Worm (Caenorhabditis elegans): ENCODE data around the gene C08F8.15.
A peak's percentile ranks its signal among the peaks of the same experiment; 100 is the strongest.

The C08F8.15 gene

DNA sequence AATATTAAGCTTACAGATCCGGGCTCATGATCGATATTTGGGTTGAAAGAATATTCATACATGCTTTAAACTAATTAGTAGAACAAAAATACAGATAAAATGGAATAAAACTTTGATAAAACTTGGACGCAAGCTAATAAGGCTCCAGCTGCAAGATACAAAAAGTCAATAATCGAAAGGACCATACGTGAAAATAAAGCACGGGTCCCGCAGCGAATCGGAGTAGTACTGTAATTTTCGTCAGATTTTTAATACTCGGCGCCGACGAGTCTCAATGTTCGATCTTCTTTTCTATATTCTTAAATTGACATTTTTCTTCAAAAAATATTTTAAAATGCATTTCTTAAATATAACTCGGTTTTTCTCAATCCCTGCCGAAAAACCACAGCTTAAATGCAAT, 35.9 kb downstream of the C08F8.15 start, which contains the start of gene spo-11 (continued):
- no peak for TF ChIP-seq rec-8 (tag; optimal IDR thresholded peaks at IDR 0.05)
- TF ChIP-seq him-1 (tag; optimal IDR thresholded peaks at IDR 0.05), result no peak
- TF ChIP-seq lin-26 (GFP tag; IDR thresholded peaks at IDR 0.05), result no peak
- no peak for TF ChIP-seq ekl-4 (GFP tag; IDR thresholded peaks at IDR 0.05)
- no peak for TF ChIP-seq ama-1 (optimal IDR thresholded peaks at IDR 0.05)
- TF ChIP-seq ama-1 (GFP tag; optimal IDR thresholded peaks at IDR 0.05), result no peak
- peak; percentile 2 for TF ChIP-seq lin-54 (GFP tag; optimal IDR thresholded peaks at IDR 0.05)
- 0 out of 2 replicates have a peak, but pooled peaks have one; percentile 18 for TF ChIP-seq D2030.7 (GFP tag; IDR thresholded peaks at IDR 0.05)
- no peak for TF ChIP-seq B0336.3 (GFP tag; IDR thresholded peaks at IDR 0.05)

DNA sequence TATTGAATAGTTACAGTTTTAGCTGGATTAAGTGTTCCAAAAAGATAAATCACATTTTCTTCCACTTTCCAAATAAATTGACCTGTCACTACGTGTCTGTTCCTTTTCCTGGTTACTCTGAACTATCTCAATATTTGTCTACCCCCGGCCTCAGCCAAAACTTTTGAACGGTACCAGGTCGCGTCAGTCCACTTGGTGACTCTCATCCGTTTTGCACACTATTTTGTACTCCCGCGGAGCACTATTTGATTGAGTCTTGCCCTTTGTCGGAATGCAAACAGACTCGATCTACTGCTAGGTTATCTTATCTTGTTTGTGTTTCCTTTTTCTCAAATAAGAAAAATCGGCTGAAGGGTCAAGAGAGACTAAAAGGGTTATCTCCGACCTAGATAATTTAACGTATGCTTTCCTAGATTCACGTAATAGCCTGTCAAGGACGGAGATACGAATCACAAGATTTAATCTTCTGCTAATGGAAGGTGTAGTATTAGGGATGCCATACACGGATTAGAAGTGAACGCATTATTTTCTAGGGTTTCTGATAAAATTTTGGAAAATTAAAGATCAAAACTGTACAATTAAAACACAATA, 40.5 kb downstream of the C08F8.15 start:
- TF ChIP-seq nfyb-1 (GFP tag; IDR thresholded peaks at IDR 0.05), result no peak
- peak; percentile 5 for TF ChIP-seq ama-1 (optimal IDR thresholded peaks at IDR 0.05)
- TF ChIP-seq ama-1 (GFP tag; optimal IDR thresholded peaks at IDR 0.05), result no peak

DNA sequence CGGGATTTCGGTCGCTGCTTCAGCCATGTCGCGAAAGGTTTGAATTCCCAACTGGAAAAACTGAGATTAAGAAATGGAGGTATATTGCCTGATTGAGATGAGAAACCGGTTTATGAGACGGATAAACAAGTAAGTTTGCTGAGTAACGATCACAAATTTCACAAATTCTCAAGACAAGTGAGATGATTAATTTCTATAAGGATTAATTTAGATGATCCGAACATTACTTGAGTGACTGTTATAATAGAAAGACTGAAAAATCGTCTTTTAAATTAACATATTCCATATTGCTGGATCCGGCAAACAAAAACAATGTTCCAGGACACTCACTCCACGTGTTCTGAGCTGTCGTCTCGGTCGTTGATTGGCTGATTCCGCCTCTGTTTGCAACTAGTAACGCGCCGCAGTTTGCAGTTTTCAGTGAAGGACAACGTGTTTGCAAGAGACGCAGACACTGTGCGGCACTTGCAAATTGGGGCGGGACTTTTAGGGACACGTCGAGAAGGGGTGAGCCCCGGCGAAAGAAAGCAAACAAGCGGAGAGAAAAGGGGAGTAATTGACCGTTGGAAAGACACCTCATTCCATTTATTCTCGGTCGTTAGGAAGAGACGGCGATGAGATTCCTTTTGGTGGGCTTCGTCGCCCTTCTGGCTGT, 41.6 kb downstream of the C08F8.15 start, which contains the start of the genes imp-2 and enpl-1:
Gene imp-2, minus strand, starts transcription at position 51 of the 655 bp plus-strand sequence.
Gene enpl-1, plus strand, starts transcription at position 462 of the 655 bp plus-strand sequence.
- no peak for TF ChIP-seq F10E7.11 (tag; optimal IDR thresholded peaks at IDR 0.05)
- peak; percentile 79 for TF ChIP-seq chd-7 (tag; optimal IDR thresholded peaks at IDR 0.05)
- no peak for TF ChIP-seq Y79H2A.3 (GFP tag; conservative IDR thresholded peaks at IDR 0.05)
- TF ChIP-seq nfya-2 (GFP tag; IDR thresholded peaks at IDR 0.05), result no peak
- no peak for TF ChIP-seq aptf-3 (GFP tag; IDR thresholded peaks at IDR 0.05)
- peak; percentile 40; the same call in 1 of the 2 replicates for TF ChIP-seq let-526 (GFP tag; IDR thresholded peaks at IDR 0.05)
- TF ChIP-seq nhr-120 (GFP tag; IDR thresholded peaks at IDR 0.05), result no peak
- TF ChIP-seq rcor-1 (GFP tag; IDR thresholded peaks at IDR 0.05), result peak; percentile 75
- TF ChIP-seq tlf-1 (GFP tag; optimal IDR thresholded peaks at IDR 0.05), result peak; percentile 86
- no peak for TF ChIP-seq fkh-3 (tag; optimal IDR thresholded peaks at IDR 0.05)
- TF ChIP-seq Y53G8AR.9 (GFP tag; conservative IDR thresholded peaks at IDR 0.05), result no peak
- peak; percentile 58; the same call in 1 of the 2 replicates for TF ChIP-seq lir-1 (GFP tag; conservative IDR thresholded peaks at IDR 0.05)
- TF ChIP-seq gei-17 (GFP tag; optimal IDR thresholded peaks at IDR 0.05), result peak; percentile 46
- TF ChIP-seq lsy-27 (tag; optimal IDR thresholded peaks at IDR 0.05; ENCODE audit: borderline replicate concordance, insufficient read depth), result no peak
- TF ChIP-seq attf-5 (GFP tag; optimal IDR thresholded peaks at IDR 0.05), result peak; percentile 88
- TF ChIP-seq athp-1 (tag; optimal IDR thresholded peaks at IDR 0.05), result peak; percentile 22
- peak; percentile 11 for TF ChIP-seq unc-62 (GFP tag; optimal IDR thresholded peaks at IDR 0.05)
- TF ChIP-seq ztf-3 (GFP tag; optimal IDR thresholded peaks at IDR 0.05), result no peak
- TF ChIP-seq rec-8 (tag; optimal IDR thresholded peaks at IDR 0.05), result no peak
- TF ChIP-seq ztf-6 (GFP tag; IDR thresholded peaks at IDR 0.05), result no peak
- peak; percentile 55; the same call in 1 of the 2 replicates for TF ChIP-seq egl-44 (GFP tag; IDR thresholded peaks at IDR 0.05)
- peak; percentile 60; the same call in 1 of the 2 replicates for TF ChIP-seq madf-6 (GFP tag; IDR thresholded peaks at IDR 0.05)
- no peak for TF ChIP-seq sptf-2 (GFP tag; optimal IDR thresholded peaks at IDR 0.05)
- TF ChIP-seq ama-1 (optimal IDR thresholded peaks at IDR 0.05), result no peak
- peak in 1 of 2 experiments; percentile 41 for TF ChIP-seq ama-1 (GFP tag; optimal IDR thresholded peaks at IDR 0.05)
- no peak for TF ChIP-seq F57C9.4 (tag; optimal IDR thresholded peaks at IDR 0.05)
- peak; percentile 57 for TF ChIP-seq ZK185.1 (tag; optimal IDR thresholded peaks at IDR 0.05; ENCODE audit: poor library complexity, severe bottlenecking)
- TF ChIP-seq C17E4.6 (GFP tag; IDR thresholded peaks at IDR 0.05), result no peak
- peak; percentile 86 for TF ChIP-seq K12H6.12 (tag; optimal IDR thresholded peaks at IDR 0.05)
- TF ChIP-seq lag-1 (GFP tag; IDR thresholded peaks at IDR 0.05), result no peak
- no peak for TF ChIP-seq him-1 (tag; optimal IDR thresholded peaks at IDR 0.05)
- peak; percentile 53; the same call in 1 of the 2 replicates for TF ChIP-seq D2030.7 (GFP tag; IDR thresholded peaks at IDR 0.05)
- TF ChIP-seq B0336.3 (GFP tag; IDR thresholded peaks at IDR 0.05), result peak; percentile 83
- no peak for TF ChIP-seq B0035.1 (tag; optimal IDR thresholded peaks at IDR 0.05)
- peak in 1 of 3 experiments; percentile 51 for TF ChIP-seq lin-35 (GFP tag; optimal IDR thresholded peaks at IDR 0.05)
- no peak for TF ChIP-seq ceh-40 (GFP tag; IDR thresholded peaks at IDR 0.05)
- peak; percentile 96 for TF ChIP-seq nhr-80 (tag; optimal IDR thresholded peaks at IDR 0.05)
- TF ChIP-seq mcd-1 (GFP tag; IDR thresholded peaks at IDR 0.05), result peak; percentile 82
- no peak for TF ChIP-seq ceh-91 (GFP tag; IDR thresholded peaks at IDR 0.05)

Measured in whole organism, young adult.